Fruit fly (Drosophila melanogaster) whole organism, embryonic: ENCODE results near the gene CG11164.

Experiments used
- Antp ChIP-seq: fragments of 200-800 bp; sonication (Bioruptor generic); optimal IDR thresholded peaks from 3 replicates; lab custom pipeline; 2016; ENCODE audit warnings: missing biosample characterization, missing genetic modification characterization
- BEAF-32 ChIP-seq: fragments of 200-800 bp; sonication (Bioruptor generic); optimal IDR thresholded peaks from 3 replicates; lab custom pipeline; 2017; ENCODE audit warnings: missing biosample characterization, missing genetic modification characterization, mild to moderate bottlenecking, moderate library complexity, missing genetic modification reagents
- Bdp1 ChIP-seq: fragments of 200-800 bp; sonication (Bioruptor generic); optimal IDR thresholded peaks from 3 replicates; lab custom pipeline; 2016; ENCODE audit warnings: missing biosample characterization, missing genetic modification characterization
- Bgb ChIP-seq: fragments of 200-800 bp; sonication (Bioruptor generic); IDR thresholded peaks from 2 replicates; pipeline ENCODE4 v1.3.6; 2022; ENCODE audit warnings: missing biosample characterization, missing genetic modification characterization; ENCODE audit not compliant: partially characterized antibody
- Blimp-1 ChIP-seq: fragments of 200-800 bp; sonication (Bioruptor generic); optimal IDR thresholded peaks from 3 replicates; lab custom pipeline; 2018; ENCODE audit warnings: missing biosample characterization, missing genetic modification characterization, mild to moderate bottlenecking, moderate library complexity, missing genetic modification reagents
- CG10565 ChIP-seq: fragments of 200-800 bp; sonication (Bioruptor generic); optimal IDR thresholded peaks from 3 replicates; lab custom pipeline; 2016; ENCODE audit warnings: missing biosample characterization, mild to moderate bottlenecking, missing genetic modification characterization
- CG11696 ChIP-seq: fragments of 200-800 bp; sonication (Bioruptor generic); IDR thresholded peaks from 2 replicates; pipeline ENCODE4 v1.3.6; 2022; ENCODE audit warnings: missing biosample characterization, missing genetic modification characterization
- CG12155 ChIP-seq: fragments of 200-800 bp; sonication (Bioruptor generic); optimal IDR thresholded peaks from 3 replicates; lab custom pipeline; 2016; ENCODE audit warnings: missing biosample characterization, missing genetic modification characterization
- CG13624 ChIP-seq: fragments of 200-800 bp; sonication (Bioruptor generic); optimal IDR thresholded peaks from 2 replicates; lab custom pipeline; 2016; ENCODE audit warnings: missing biosample characterization, missing genetic modification characterization
- CG1529 ChIP-seq: fragments of 200-800 bp; sonication (Bioruptor generic); optimal IDR thresholded peaks from 3 replicates; lab custom pipeline; 2018; ENCODE audit warnings: missing biosample characterization, missing genetic modification characterization
- CG17186 ChIP-seq: fragments of 200-800 bp; sonication (Bioruptor generic); optimal IDR thresholded peaks from 3 replicates; lab custom pipeline; 2017; ENCODE audit warnings: missing biosample characterization, missing genetic modification reagents, missing genetic modification characterization
- CG17568 ChIP-seq: fragments of 200-800 bp; sonication (Bioruptor generic); optimal IDR thresholded peaks from 2 replicates; lab custom pipeline; 2018; ENCODE audit warnings: missing biosample characterization, mild to moderate bottlenecking, missing genetic modification characterization, moderate library complexity
- CG1792 ChIP-seq: fragments of 200-800 bp; sonication (Bioruptor generic); optimal IDR thresholded peaks from 2 replicates; lab custom pipeline; 2016; ENCODE audit warnings: missing biosample characterization, missing genetic modification characterization
- CG18262 ChIP-seq: fragments of 200-800 bp; optimal IDR thresholded peaks from 3 replicates; lab custom pipeline; 2019; ENCODE audit warnings: missing biosample characterization, mild to moderate bottlenecking, missing genetic modification characterization, moderate library complexity
- CG31441 ChIP-seq: fragments of 200-800 bp; sonication (Bioruptor generic); IDR thresholded peaks from 2 replicates; pipeline ENCODE4 v1.3.6; 2022; ENCODE audit warnings: missing biosample characterization, missing genetic modification characterization
- CG3163 ChIP-seq: fragments of 200-800 bp; sonication (Bioruptor generic); optimal IDR thresholded peaks from 3 replicates; lab custom pipeline; 2016; ENCODE audit warnings: missing biosample characterization, missing genetic modification characterization
- CG32532 ChIP-seq: fragments of 200-800 bp; sonication (Bioruptor generic); IDR thresholded peaks from 2 replicates; pipeline ENCODE4 v1.3.6; 2022; ENCODE audit warnings: missing biosample characterization, missing genetic modification characterization
- CG32772 ChIP-seq: fragments of 200-800 bp; sonication (Bioruptor generic); IDR thresholded peaks from 2 replicates; pipeline ENCODE4 v1.3.6; 2022; ENCODE audit warnings: missing biosample characterization, missing genetic modification characterization
- CG3407 ChIP-seq: fragments of 200-800 bp; sonication (Bioruptor generic); optimal IDR thresholded peaks from 2 replicates; lab custom pipeline; 2018; ENCODE audit warnings: missing biosample characterization, mild to moderate bottlenecking, missing genetic modification characterization
- CG34376 ChIP-seq: fragments of 200-800 bp; sonication (Bioruptor generic); optimal IDR thresholded peaks from 2 replicates; lab custom pipeline; 2018; ENCODE audit warnings: missing biosample characterization, mild to moderate bottlenecking, missing genetic modification characterization
- CG6175 ChIP-seq: fragments of 200-800 bp; sonication (Bioruptor generic); IDR thresholded peaks from 3 replicates; pipeline ENCODE4 v1.3.6; 2022; ENCODE audit warnings: missing biosample characterization, missing genetic modification characterization
- CG7372 ChIP-seq: fragments of 200-800 bp; sonication (Bioruptor generic); IDR thresholded peaks from 2 replicates; pipeline ENCODE4 v1.3.6; 2022; ENCODE audit warnings: missing biosample characterization, missing genetic modification characterization
- CG7839 ChIP-seq: fragments of 200-800 bp; sonication (Bioruptor generic); optimal IDR thresholded peaks from 3 replicates; lab custom pipeline; 2018; ENCODE audit warnings: missing biosample characterization, mild to moderate bottlenecking, missing genetic modification characterization, moderate library complexity
- CG7963 ChIP-seq: fragments of 200-800 bp; sonication (Bioruptor generic); IDR thresholded peaks from 3 replicates; pipeline ENCODE4 v1.3.6; 2022; ENCODE audit warnings: missing biosample characterization, missing genetic modification characterization; ENCODE audit not compliant: partially characterized antibody
- CG8290 ChIP-seq, 3 experiments: fragments of 200-800 bp; sonication (Bioruptor generic); optimal IDR thresholded peaks; 2 replicates each; lab custom pipeline; 2016 to 2019; ENCODE audit warnings: missing biosample characterization in 3 of 3, missing genetic modification characterization in 3 of 3, mild to moderate bottlenecking in 2 of 3, moderate library complexity in 1 of 3
- Dll ChIP-seq: fragments of 200-800 bp; sonication (Bioruptor generic); IDR thresholded peaks from 4 replicates; pipeline ENCODE4 v1.3.6; 2022; ENCODE audit warnings: missing biosample characterization, missing genetic modification characterization; ENCODE audit not compliant: partially characterized antibody
- E2f1 ChIP-seq: fragments of 200-800 bp; sonication (Bioruptor generic); IDR thresholded peaks from 2 replicates; pipeline ENCODE4 v1.3.6; 2022; ENCODE audit warnings: missing biosample characterization, missing genetic modification characterization
- Gsc ChIP-seq: fragments of 200-800 bp; sonication (Bioruptor generic); IDR thresholded peaks from 2 replicates; pipeline ENCODE4 v1.3.6; 2022; ENCODE audit warnings: missing biosample characterization, missing genetic modification characterization
- Hand ChIP-seq: fragments of 200-800 bp; sonication (Bioruptor generic); optimal IDR thresholded peaks from 2 replicates; lab custom pipeline; 2017; ENCODE audit warnings: mild to moderate bottlenecking, missing biosample characterization, missing genetic modification reagents, missing genetic modification characterization
- Lim3 ChIP-seq: fragments of 200-800 bp; sonication (Bioruptor generic); IDR thresholded peaks from 2 replicates; pipeline ENCODE4 v1.3.6; 2022; ENCODE audit warnings: missing biosample characterization, missing genetic modification characterization
- NFAT ChIP-seq: fragments of 200-800 bp; sonication (Bioruptor generic); IDR thresholded peaks from 2 replicates; pipeline ENCODE4 v1.3.6; 2022; ENCODE audit warnings: missing biosample characterization, missing genetic modification characterization
- Nf-YB ChIP-seq: fragments of 200-800 bp; sonication (Bioruptor generic); optimal IDR thresholded peaks from 3 replicates; lab custom pipeline; 2019; ENCODE audit warnings: missing biosample characterization, mild to moderate bottlenecking, missing genetic modification characterization, moderate library complexity
- Poxn ChIP-seq: fragments of 200-800 bp; sonication (Bioruptor generic); IDR thresholded peaks from 2 replicates; pipeline ENCODE4 v1.3.6; 2022; ENCODE audit warnings: missing biosample characterization, missing genetic modification characterization
- Ptx1 ChIP-seq: fragments of 200-800 bp; sonication (Bioruptor generic); IDR thresholded peaks from 2 replicates; pipeline ENCODE4 v1.3.6; 2022; ENCODE audit warnings: missing biosample characterization, missing genetic modification characterization
- Stat92E ChIP-seq, 3 experiments: fragments of >200 bp in 2 of 3; fragments of 200-800 bp in 1 of 3; sonication (Bioruptor generic) in 1 of 3; optimal IDR thresholded peaks; 2 replicates each; lab custom pipeline; 2017 to 2019; ENCODE audit warnings: missing biosample characterization in 3 of 3, missing genetic modification characterization in 3 of 3, mild to moderate bottlenecking in 1 of 3, moderate library complexity in 1 of 3
- ci ChIP-seq: fragments of 200-800 bp; sonication (Bioruptor generic); IDR thresholded peaks from 3 replicates; pipeline ENCODE4 v1.3.6; 2022; ENCODE audit warnings: missing biosample characterization, missing genetic modification characterization
- crol ChIP-seq: fragments of 200-800 bp; sonication (Bioruptor generic); IDR thresholded peaks from 2 replicates; pipeline ENCODE4 v1.3.6; 2022; ENCODE audit warnings: missing biosample characterization, missing genetic modification characterization
- dimm ChIP-seq: fragments of 200-800 bp; sonication (Bioruptor generic); IDR thresholded peaks from 2 replicates; pipeline ENCODE4 v1.3.6; 2022; ENCODE audit warnings: missing biosample characterization, missing genetic modification characterization
- eyg ChIP-seq: fragments of 200-800 bp; sonication (Bioruptor generic); optimal IDR thresholded peaks from 3 replicates; lab custom pipeline; 2016; ENCODE audit warnings: missing biosample characterization, missing genetic modification characterization
- h ChIP-seq: fragments of >200 bp; optimal IDR thresholded peaks from 2 replicates; lab custom pipeline; 2017
- hb ChIP-seq: fragments of 200-800 bp; sonication (Bioruptor generic); IDR thresholded peaks from 3 replicates; pipeline ENCODE4 v1.3.6; 2022; ENCODE audit warnings: missing biosample characterization, missing genetic modification characterization; ENCODE audit not compliant: partially characterized antibody
- ind ChIP-seq: fragments of 200-800 bp; sonication (Bioruptor generic); optimal IDR thresholded peaks from 3 replicates; lab custom pipeline; 2016; ENCODE audit warnings: missing biosample characterization, missing genetic modification characterization
- inv ChIP-seq: fragments of 200-800 bp; sonication (Bioruptor generic); IDR thresholded peaks from 2 replicates; pipeline ENCODE4 v1.3.6; 2022; ENCODE audit warnings: missing biosample characterization, missing genetic modification characterization; ENCODE audit not compliant: partially characterized antibody
- nmo ChIP-seq: fragments of 200-800 bp; sonication (Bioruptor generic); optimal IDR thresholded peaks from 2 replicates; lab custom pipeline; 2018; ENCODE audit warnings: missing biosample characterization, mild to moderate bottlenecking, missing genetic modification characterization, moderate library complexity
- otp ChIP-seq: fragments of 200-800 bp; sonication (Bioruptor generic); IDR thresholded peaks from 3 replicates; pipeline ENCODE4, ENCODE4 v1.3.6; 2022; ENCODE audit warnings: missing biosample characterization, missing genetic modification characterization
- psq ChIP-seq: fragments of 200-800 bp; sonication (Bioruptor generic); optimal IDR thresholded peaks from 2 replicates; lab custom pipeline; 2017; ENCODE audit warnings: missing biosample characterization, missing genetic modification characterization
- rib ChIP-seq: fragments of 200-800 bp; sonication (Bioruptor generic); IDR thresholded peaks from 2 replicates; pipeline ENCODE4 v1.3.6; 2022; ENCODE audit warnings: missing biosample characterization, missing genetic modification characterization
- schlank ChIP-seq: fragments of 200-800 bp; sonication (Bioruptor generic); optimal IDR thresholded peaks from 2 replicates; lab custom pipeline; 2018; ENCODE audit warnings: missing biosample characterization, mild to moderate bottlenecking, missing genetic modification characterization
- scrt ChIP-seq: fragments of 200-800 bp; sonication (Bioruptor generic); optimal IDR thresholded peaks from 2 replicates; lab custom pipeline; 2018; ENCODE audit warnings: missing biosample characterization, mild to moderate bottlenecking, missing genetic modification characterization, moderate library complexity
- sim ChIP-seq: fragments of 200-800 bp; sonication (Bioruptor generic); IDR thresholded peaks from 2 replicates; pipeline ENCODE4 v1.3.6; 2022; ENCODE audit warnings: missing biosample characterization, missing genetic modification characterization
- stc ChIP-seq: fragments of 200-800 bp; sonication (Bioruptor generic); IDR thresholded peaks from 2 replicates; pipeline ENCODE4 v1.3.6; 2022; ENCODE audit warnings: missing biosample characterization, missing genetic modification characterization
- twi ChIP-seq: fragments of 200-800 bp; optimal IDR thresholded peaks from 2 replicates; lab custom pipeline; 2019; ENCODE audit warnings: missing biosample characterization, mild to moderate bottlenecking, missing genetic modification characterization, moderate library complexity

CG11164 gene

dm6 chrX:13632606-13633005, 35.2 kb upstream of the CG11164 start (continued):
- TF ChIP-seq CG7963 (GFP tag; lab: Robert Waterston, UW), result no peak
- TF ChIP-seq inv (GFP tag; lab: Robert Waterston, UW), result no peak
- no peak for TF ChIP-seq CG1792
- peak; percentile 51; the same call in 1 of the 2 replicates for TF ChIP-seq NFAT (GFP tag; lab: Robert Waterston, UW)
- TF ChIP-seq BEAF-32 (GFP tag; lab: Kevin White, UChicago), result no peak
- TF ChIP-seq hb (GFP tag; lab: Robert Waterston, UW), result no peak
- no peak for TF ChIP-seq Poxn
- peak; percentile 27 for TF ChIP-seq Blimp-1
- TF ChIP-seq sim (GFP tag; lab: Robert Waterston, UW), result no peak
- no peak for TF ChIP-seq CG34376 (GFP tag; lab: Kevin White, UChicago)
- TF ChIP-seq Lim3 (GFP tag; lab: Robert Waterston, UW), result no peak
- no peak for TF ChIP-seq CG7839 (tag; lab: Kevin White, UChicago)
- TF ChIP-seq CG1529 (GFP tag; lab: Kevin White, UChicago), result no peak
- no peak for TF ChIP-seq ind (GFP tag; lab: Kevin White, UChicago)
- no peak for TF ChIP-seq Dll (GFP tag; lab: Robert Waterston, UW)
- TF ChIP-seq Gsc (GFP tag; lab: Robert Waterston, UW), result no peak
- no peak for TF ChIP-seq CG10565
- no peak for TF ChIP-seq rib (GFP tag; lab: Robert Waterston, UW)
- no peak for TF ChIP-seq Stat92E (GFP tag; optimal IDR thresholded peaks at IDR 0.05; lab: Kevin White, UChicago)
- TF ChIP-seq CG7372 (GFP tag; lab: Robert Waterston, UW), result no peak
- TF ChIP-seq dimm (GFP tag; lab: Robert Waterston, UW), result no peak
- no peak for TF ChIP-seq CG11696 (GFP tag; lab: Robert Waterston, UW)
- no peak for TF ChIP-seq CG17568 (GFP tag; lab: Kevin White, UChicago)
- no peak for TF ChIP-seq psq (GFP tag; lab: Kevin White, UChicago)
- TF ChIP-seq CG6175 (GFP tag; lab: Robert Waterston, UW), result no peak
- TF ChIP-seq Ptx1 (GFP tag; lab: Robert Waterston, UW), result no peak
- no peak for TF ChIP-seq CG3163 (GFP tag; lab: Kevin White, UChicago)
- TF ChIP-seq Bgb (GFP tag; lab: Robert Waterston, UW), result no peak
- TF ChIP-seq crol, result no peak
- no peak for TF ChIP-seq stc (GFP tag; lab: Robert Waterston, UW)
- TF ChIP-seq Bdp1 (GFP tag; lab: Kevin White, UChicago), result no peak
- TF ChIP-seq CG32772 (GFP tag; lab: Robert Waterston, UW), result no peak
- TF ChIP-seq CG12155 (GFP tag; lab: Kevin White, UChicago), result no peak
- TF ChIP-seq scrt, result no peak
- no peak for TF ChIP-seq CG18262
- TF ChIP-seq CG32532 (GFP tag; lab: Robert Waterston, UW), result 0 out of 2 replicates have a peak, but pooled peaks have one; percentile 24
- no peak for TF ChIP-seq Hand (GFP tag; lab: Kevin White, UChicago)
- TF ChIP-seq Antp (GFP tag; lab: Kevin White, UChicago), result no peak
- peak; percentile 10 for TF ChIP-seq CG3407
- TF ChIP-seq ci (GFP tag; lab: Robert Waterston, UW), result peak; percentile 15; the same call in 1 of the 3 replicates
- TF ChIP-seq Nf-YB (GFP tag; lab: Kevin White, UChicago), result no peak
- no peak for TF ChIP-seq schlank (tag; lab: Kevin White, UChicago)
- TF ChIP-seq twi (tag; lab: Kevin White, UChicago), result no peak
- no peak for TF ChIP-seq CG13624
- no peak for TF ChIP-seq otp (GFP tag; lab: Robert Waterston, UW)
- no peak for TF ChIP-seq nmo
- TF ChIP-seq h, result no peak
- TF ChIP-seq eyg, result no peak
- TF ChIP-seq CG31441 (GFP tag; lab: Robert Waterston, UW), result 0 out of 2 replicates have a peak, but pooled peaks have one; percentile 13
- no peak for TF ChIP-seq E2f1 (GFP tag; lab: Robert Waterston, UW)
- no peak for TF ChIP-seq CG17186 (GFP tag; lab: Kevin White, UChicago)
- no peak for TF ChIP-seq CG8290 (GFP tag; optimal IDR thresholded peaks at IDR 0.05; lab: Kevin White, UChicago)
- peak in 1 of 2 experiments; percentile 47 for TF ChIP-seq CG8290 (tag; optimal IDR thresholded peaks at IDR 0.05; lab: Kevin White, UChicago)
